Worm (Caenorhabditis elegans) whole organism, late embryonic: ENCODE measurements around the gene F02C12.3.
A peak's percentile ranks its signal among the peaks of the same experiment; 100 is the strongest.

Experiments
- C38D4.7 ChIP-seq: fragments of 200-800 bp; sonication (Bioruptor generic); optimal IDR thresholded peaks from 2 replicates; lab custom pipeline; 2018; ENCODE audit warnings: mild to moderate bottlenecking, missing genetic modification characterization, moderate library complexity, missing compliant biosample characterization
- ahr-1 ChIP-seq: sonication (generic microtip); optimal IDR thresholded peaks from 2 replicates; lab custom pipeline; 2016; ENCODE audit warnings: missing genetic modification characterization, missing compliant biosample characterization
- ceh-34 ChIP-seq: sonication (generic microtip); optimal IDR thresholded peaks from 2 replicates; lab custom pipeline; 2016; ENCODE audit warnings: mild to moderate bottlenecking, missing genetic modification characterization, missing compliant biosample characterization
- ceh-48 ChIP-seq: sonication (generic microtip); optimal IDR thresholded peaks from 2 replicates; lab custom pipeline; 2016; ENCODE audit warnings: missing genetic modification characterization, inconsistent platforms, missing compliant biosample characterization
- dmd-4 ChIP-seq: sonication (generic microtip); optimal IDR thresholded peaks from 2 replicates; lab custom pipeline; 2016; ENCODE audit warnings: borderline replicate concordance, missing genetic modification characterization, missing compliant biosample characterization
- dve-1 ChIP-seq: sonication (generic microtip); optimal IDR thresholded peaks from 2 replicates; lab custom pipeline; 2017; ENCODE audit warnings: antibody characterized with exemption, mild to moderate bottlenecking, missing genetic modification characterization, missing compliant biosample characterization
- ets-4 ChIP-seq: sonication (generic microtip); optimal IDR thresholded peaks from 2 replicates; lab custom pipeline; 2016; ENCODE audit warnings: missing genetic modification characterization, missing compliant biosample characterization
- fkh-10 ChIP-seq: fragments of 150-350 bp; optimal IDR thresholded peaks from 2 replicates; lab custom pipeline; 2014; ENCODE audit warnings: missing biosample characterization, missing genetic modification reagents, missing genetic modification characterization
- hlh-8 ChIP-seq: sonication (generic microtip); optimal IDR thresholded peaks from 2 replicates; lab custom pipeline; 2016; ENCODE audit warnings: missing genotype, missing genetic modification characterization, missing compliant biosample characterization
- nhr-11 ChIP-seq: fragments of 150-350 bp; optimal IDR thresholded peaks from 2 replicates; lab custom pipeline; 2014; ENCODE audit warnings: missing biosample characterization, missing genetic modification characterization
- pqm-1 ChIP-seq: sonication (generic microtip); optimal IDR thresholded peaks from 2 replicates; lab custom pipeline; 2016; ENCODE audit warnings: missing genetic modification characterization, missing compliant biosample characterization
- tbx-2 ChIP-seq: sonication (generic microtip); optimal IDR thresholded peaks from 2 replicates; lab custom pipeline; 2016; ENCODE audit warnings: missing genetic modification characterization, missing compliant biosample characterization

DNA sequence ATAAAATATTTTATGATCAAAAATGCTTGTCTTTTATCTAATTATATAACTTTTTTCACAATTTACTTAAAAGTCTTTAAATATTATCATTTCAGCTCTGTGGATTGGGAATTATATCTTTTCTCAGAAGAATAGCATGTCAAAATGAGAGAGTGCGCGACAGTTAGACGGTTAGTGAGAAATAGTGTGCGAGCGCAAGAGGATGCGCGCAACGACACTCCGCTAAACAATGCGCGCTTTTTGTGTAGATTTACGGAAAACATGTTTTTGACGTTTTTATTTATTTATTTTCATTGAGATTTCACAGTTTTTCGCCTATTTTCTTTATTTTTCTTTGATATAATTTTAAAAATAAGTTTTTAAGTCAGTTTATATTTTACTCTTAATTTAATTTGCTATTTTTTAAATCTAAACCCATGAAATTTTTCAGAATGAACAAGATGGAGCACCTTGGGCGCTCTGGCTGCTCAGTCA lies at the start of gene F02C12.3:
- TF ChIP-seq ahr-1 (tag; lab: Kevin White, UChicago) (no peak), C38D4.7 (GFP tag; lab: Kevin White, UChicago) (no peak), ceh-48 (no peak), ceh-34 (no peak), fkh-10 (no peak), nhr-11 (tag; lab: Kevin White, UChicago) (no peak), pqm-1 (tag; lab: Kevin White, UChicago) (no peak), hlh-8 (no peak), dve-1 (tag; lab: Kevin White, UChicago) (peak; percentile 51), dmd-4 (tag; lab: Kevin White, UChicago) (no peak), tbx-2 (tag; lab: Kevin White, UChicago) (no peak), ets-4 (tag; lab: Kevin White, UChicago) (no peak)
